Worm (Caenorhabditis elegans) whole organism, late embryonic: ENCODE measurements around the gene str-16.

Experiments
- C08G9.2 ChIP-seq: sonication (generic microtip); optimal IDR thresholded peaks from 2 replicates; lab custom pipeline; 2016; ENCODE audit warnings: mild to moderate bottlenecking, missing genetic modification characterization, moderate library complexity, missing compliant biosample characterization
- F13H6.1 ChIP-seq: sonication (generic microtip); optimal IDR thresholded peaks from 2 replicates; lab custom pipeline; 2016; ENCODE audit warnings: missing genetic modification characterization, missing compliant biosample characterization
- K02D7.2 ChIP-seq: sonication (generic microtip); optimal IDR thresholded peaks from 2 replicates; lab custom pipeline; 2017; ENCODE audit warnings: mild to moderate bottlenecking, missing genetic modification characterization, missing compliant biosample characterization
- Y22D7AL.16 ChIP-seq: sonication (generic microtip); optimal IDR thresholded peaks from 2 replicates; lab custom pipeline; 2016; ENCODE audit warnings: missing genetic modification characterization, missing compliant biosample characterization
- ahr-1 ChIP-seq: sonication (generic microtip); optimal IDR thresholded peaks from 2 replicates; lab custom pipeline; 2016; ENCODE audit warnings: missing genetic modification characterization, missing compliant biosample characterization
- ceh-14 ChIP-seq: sonication (generic microtip); optimal IDR thresholded peaks from 2 replicates; lab custom pipeline; 2016; ENCODE audit warnings: missing genotype, missing genetic modification characterization, missing compliant biosample characterization
- ceh-19 ChIP-seq: fragments of 200-800 bp; sonication (Bioruptor generic); optimal IDR thresholded peaks from 2 replicates; lab custom pipeline; 2018; ENCODE audit warnings: mild to moderate bottlenecking, missing genetic modification characterization, missing compliant biosample characterization
- ceh-30 ChIP-seq: fragments of 150-350 bp; optimal IDR thresholded peaks from 2 replicates; lab custom pipeline; 2014; ENCODE audit warnings: missing biosample characterization, missing genetic modification characterization
- ceh-48 ChIP-seq: sonication (generic microtip); optimal IDR thresholded peaks from 2 replicates; lab custom pipeline; 2016; ENCODE audit warnings: missing genetic modification characterization, inconsistent platforms, missing compliant biosample characterization
- ceh-9 ChIP-seq: sonication (generic microtip); optimal IDR thresholded peaks from 2 replicates; lab custom pipeline; 2016; ENCODE audit warnings: mild to moderate bottlenecking, missing genetic modification characterization, inconsistent platforms, missing compliant biosample characterization
- che-1 ChIP-seq: sonication (generic microtip); optimal IDR thresholded peaks from 2 replicates; lab custom pipeline; 2016; ENCODE audit warnings: mild to moderate bottlenecking, missing genetic modification characterization, missing compliant biosample characterization
- dmd-4 ChIP-seq: sonication (generic microtip); optimal IDR thresholded peaks from 2 replicates; lab custom pipeline; 2016; ENCODE audit warnings: borderline replicate concordance, missing genetic modification characterization, missing compliant biosample characterization
- elt-2 ChIP-seq: sonication (generic microtip); optimal IDR thresholded peaks from 2 replicates; lab custom pipeline; 2016; ENCODE audit warnings: missing genetic modification reagents, missing genetic modification characterization, missing compliant biosample characterization
- fax-1 ChIP-seq: sonication (generic microtip); optimal IDR thresholded peaks from 2 replicates; lab custom pipeline; 2016; ENCODE audit warnings: missing genotype, missing genetic modification characterization, missing compliant biosample characterization
- hlh-15 ChIP-seq: sonication (generic microtip); optimal IDR thresholded peaks from 2 replicates; lab custom pipeline; 2016; ENCODE audit warnings: missing genetic modification characterization, missing compliant biosample characterization
- hlh-30 ChIP-seq: sonication (generic microtip); optimal IDR thresholded peaks from 2 replicates; lab custom pipeline; 2017; ENCODE audit warnings: antibody characterized with exemption, missing genetic modification characterization, missing compliant biosample characterization; ENCODE audit not compliant: insufficient read depth
- lim-6 ChIP-seq: sonication (generic microtip); optimal IDR thresholded peaks from 2 replicates; lab custom pipeline; 2016; ENCODE audit warnings: missing genetic modification characterization, missing compliant biosample characterization
- madf-2 ChIP-seq: sonication (generic microtip); optimal IDR thresholded peaks from 2 replicates; lab custom pipeline; 2017; ENCODE audit warnings: missing genetic modification characterization, missing compliant biosample characterization
- mec-3 ChIP-seq: sonication (generic microtip); optimal IDR thresholded peaks from 2 replicates; lab custom pipeline; 2016; ENCODE audit warnings: borderline replicate concordance, missing genetic modification characterization, missing compliant biosample characterization
- nfya-1 ChIP-seq: sonication (generic microtip); optimal IDR thresholded peaks from 2 replicates; lab custom pipeline; 2017; ENCODE audit warnings: missing genetic modification characterization, mild to moderate bottlenecking, missing compliant biosample characterization, antibody characterized with exemption, moderate library complexity
- nhr-11 ChIP-seq: fragments of 150-350 bp; optimal IDR thresholded peaks from 2 replicates; lab custom pipeline; 2014; ENCODE audit warnings: missing biosample characterization, missing genetic modification characterization
- nhr-232 ChIP-seq: sonication (generic microtip); optimal IDR thresholded peaks from 2 replicates; lab custom pipeline; 2016; ENCODE audit warnings: missing genetic modification characterization, missing compliant biosample characterization
- npax-4 ChIP-seq: sonication (generic microtip); optimal IDR thresholded peaks from 2 replicates; lab custom pipeline; 2016; ENCODE audit warnings: missing genetic modification characterization, missing compliant biosample characterization
- odd-2 ChIP-seq: sonication (generic microtip); optimal IDR thresholded peaks from 2 replicates; lab custom pipeline; 2017; ENCODE audit warnings: antibody characterized with exemption, mild to moderate bottlenecking, missing genetic modification characterization, missing compliant biosample characterization
- pha-2 ChIP-seq: sonication (generic microtip); optimal IDR thresholded peaks from 2 replicates; lab custom pipeline; 2017; ENCODE audit warnings: mild to moderate bottlenecking, missing genetic modification characterization, missing compliant biosample characterization
- pqm-1 ChIP-seq: sonication (generic microtip); optimal IDR thresholded peaks from 2 replicates; lab custom pipeline; 2016; ENCODE audit warnings: missing genetic modification characterization, missing compliant biosample characterization
- ref-2 ChIP-seq: sonication (generic microtip); optimal IDR thresholded peaks from 2 replicates; lab custom pipeline; 2016; ENCODE audit warnings: missing genetic modification characterization, missing compliant biosample characterization
- sox-2 ChIP-seq: fragments of 200-800 bp; sonication (Bioruptor generic); IDR thresholded peaks from 2 replicates; pipeline ENCODE4 v1.3.6; 2022; ENCODE audit warnings: missing genetic modification reagents, missing genetic modification characterization, missing compliant biosample characterization
- tbx-7 ChIP-seq: sonication (generic microtip); optimal IDR thresholded peaks from 2 replicates; lab custom pipeline; 2016; ENCODE audit warnings: missing genotype, missing genetic modification characterization, missing compliant biosample characterization
- ttx-3 ChIP-seq: sonication (generic microtip); optimal IDR thresholded peaks from 2 replicates; lab custom pipeline; 2016; ENCODE audit warnings: missing genetic modification reagents, missing genetic modification characterization, missing compliant biosample characterization
- unc-3 ChIP-seq, 2 experiments: fragments of 200-800 bp in 1 of 2; sonication (Bioruptor generic) in 1 of 2; sonication (generic microtip) in 1 of 2; conservative IDR thresholded peaks in 1 of 2; optimal IDR thresholded peaks in 1 of 2; 2 replicates each; pipeline versions ENCODE4 v1.3.6 to Lab custom; 2016 to 2022; ENCODE audit warnings: missing compliant biosample characterization in 2 of 2, missing genetic modification characterization in 2 of 2, missing genetic modification reagents in 1 of 2
- unc-42 ChIP-seq: sonication (generic microtip); optimal IDR thresholded peaks from 2 replicates; lab custom pipeline; 2016; ENCODE audit warnings: missing genotype, missing genetic modification characterization, missing compliant biosample characterization
- unc-55 ChIP-seq: sonication (generic microtip); optimal IDR thresholded peaks from 2 replicates; lab custom pipeline; 2017; ENCODE audit warnings: missing biosample characterization, missing genetic modification reagents, missing genetic modification characterization
- unc-86 ChIP-seq: sonication (generic microtip); optimal IDR thresholded peaks from 2 replicates; lab custom pipeline; 2016; ENCODE audit warnings: missing genetic modification characterization, missing compliant biosample characterization
- zip-5 ChIP-seq: sonication (generic microtip); optimal IDR thresholded peaks from 2 replicates; lab custom pipeline; 2016; ENCODE audit warnings: missing genetic modification characterization, missing compliant biosample characterization

str-16 gene

ce11 chrV:3236610-3237009 is at the start of gene str-16, which contains the start of gene K08D9.9:
Gene str-16, plus strand, starts transcription at chrV:3236875.
Gene K08D9.9, minus strand, starts transcription at chrV:3236710.
- TF ChIP-seq dmd-4 (tag; lab: Kevin White, UChicago) (no peak), elt-2 (tag; lab: Kevin White, UChicago) (no peak), hlh-30 (no peak), ref-2 (tag; lab: Kevin White, UChicago) (no peak), ceh-14 (tag; lab: Kevin White, UChicago) (no peak), ttx-3 (tag; lab: Kevin White, UChicago) (no peak), unc-55 (GFP tag; lab: Kevin White, UChicago) (no peak), K02D7.2 (tag; lab: Kevin White, UChicago) (no peak), nhr-232 (no peak), unc-3 (GFP tag; conservative IDR thresholded peaks at IDR 0.05; lab: Robert Waterston, UW) (no peak), unc-3 (tag; optimal IDR thresholded peaks at IDR 0.05; lab: Kevin White, UChicago) (no peak)

ce11 chrV:3188043-3188442 is 48.6 kb upstream of the str-16 start, which contains the start of gene lag-2:
Gene lag-2, plus strand, starts transcription at chrV:3188343.
- no peak for TF ChIP-seq odd-2 (tag; lab: Kevin White, UChicago)
- TF ChIP-seq tbx-7 (tag; lab: Kevin White, UChicago): no peak
- TF ChIP-seq hlh-15 (tag; lab: Kevin White, UChicago): no peak
- no peak for TF ChIP-seq pqm-1 (tag; lab: Kevin White, UChicago)
- no peak for TF ChIP-seq che-1 (tag; lab: Kevin White, UChicago)
- no peak for TF ChIP-seq sox-2 (GFP tag; lab: Robert Waterston, UW)
- no peak for TF ChIP-seq npax-4 (tag; lab: Kevin White, UChicago)
- no peak for TF ChIP-seq mec-3 (tag; lab: Kevin White, UChicago)
- TF ChIP-seq fax-1 (tag; lab: Kevin White, UChicago): no peak

ce11 chrV:3193091-3193608 is 43.5 kb upstream of the str-16 start, which contains the start of the genes Y73C8B.3 and Y73C8B.9:
Gene Y73C8B.3, minus strand, starts transcription at chrV:3193237.
Gene Y73C8B.9, plus strand, starts transcription at chrV:3193558.
- TF ChIP-seq ceh-30 (tag; lab: Kevin White, UChicago) (peak; percentile 90), elt-2 (tag; lab: Kevin White, UChicago) (peak; percentile 74), madf-2 (no peak)

- no peak for TF ChIP-seq ceh-19 (GFP tag; lab: Kevin White, UChicago)
- TF ChIP-seq, all 69 proteins: peak for 0
These were observed 41.7 kb upstream of the str-16 start, which contains the start of gene Y73C8B.2 for ce11 chrV:3194952-3195450. Gene Y73C8B.2, minus strand, starts transcription at chrV:3195002.

- TF ChIP-seq nfya-1 (tag; lab: Kevin White, UChicago): peak; percentile 89
- no peak for TF ChIP-seq Y22D7AL.16 (tag; lab: Kevin White, UChicago)
These were observed 40.9 kb upstream of the str-16 start for ce11 chrV:3195814-3196213.

- TF ChIP-seq ceh-19 (GFP tag; lab: Kevin White, UChicago): no peak
- no peak for TF ChIP-seq pqm-1 (tag; lab: Kevin White, UChicago)
- no peak for TF ChIP-seq ref-2 (tag; lab: Kevin White, UChicago)
- no peak for TF ChIP-seq ahr-1 (tag; lab: Kevin White, UChicago)
- TF ChIP-seq ceh-48 (tag; lab: Kevin White, UChicago): no peak
- no peak for TF ChIP-seq fax-1 (tag; lab: Kevin White, UChicago)
- no peak for TF ChIP-seq ceh-9 (tag; lab: Kevin White, UChicago)
- TF ChIP-seq F13H6.1 (tag; lab: Kevin White, UChicago): no peak
- TF ChIP-seq unc-3 (GFP tag; conservative IDR thresholded peaks at IDR 0.05; lab: Robert Waterston, UW): no peak
- no peak for TF ChIP-seq unc-3 (tag; optimal IDR thresholded peaks at IDR 0.05; lab: Kevin White, UChicago)
- TF ChIP-seq lim-6 (tag; lab: Kevin White, UChicago): no peak
- TF ChIP-seq pha-2 (tag; lab: Kevin White, UChicago): no peak
- TF ChIP-seq dmd-4 (tag; lab: Kevin White, UChicago): no peak
- no peak for TF ChIP-seq nhr-11 (tag; lab: Kevin White, UChicago)
- TF ChIP-seq unc-86 (tag; lab: Kevin White, UChicago): no peak
- no peak for TF ChIP-seq C08G9.2 (tag; lab: Kevin White, UChicago)
- no peak for TF ChIP-seq unc-42 (tag; lab: Kevin White, UChicago)
- TF ChIP-seq ceh-14 (tag; lab: Kevin White, UChicago): no peak
- TF ChIP-seq zip-5 (tag; lab: Kevin White, UChicago): no peak
These were observed 39.8 kb upstream of the str-16 start, which contains the start of the genes Y73C8B.1 and Y73C8B.5 for ce11 chrV:3196832-3197329. Gene Y73C8B.1, minus strand, starts transcription at chrV:3196882. Gene Y73C8B.5, plus strand, starts transcription at chrV:3197268.
